Worm (Caenorhabditis elegans) whole organism, L4 larva: ENCODE measurements around the gene F26D11.2.
A peak's percentile ranks its signal among the peaks of the same experiment; 100 is the strongest.

Experiments used
- Y48G9A.11 ChIP-seq: fragments of 200-800 bp; sonication (Bioruptor generic); IDR thresholded peaks from 2 replicates; pipeline ENCODE4 v1.3.6; 2022; ENCODE audit warnings: missing genetic modification reagents, missing genetic modification characterization, missing compliant biosample characterization
- Y5F2A.4 ChIP-seq: fragments of 200-800 bp; sonication (Bioruptor generic); optimal IDR thresholded peaks from 2 replicates; lab custom pipeline; 2018; ENCODE audit warnings: mild to moderate bottlenecking, missing genetic modification characterization, missing compliant biosample characterization
- aha-1 ChIP-seq: fragments of 150-350 bp; peaks from one replicate; lab custom pipeline; 2014; ENCODE audit warnings: missing biosample characterization, missing genetic modification characterization
- attf-4 ChIP-seq: sonication (generic microtip); optimal IDR thresholded peaks from 3 replicates; lab custom pipeline; 2017; ENCODE audit warnings: missing biosample characterization, missing genetic modification characterization
- ceh-44 ChIP-seq: fragments of 200-800 bp; sonication (Bioruptor generic); IDR thresholded peaks from 2 replicates; pipeline ENCODE4 v1.3.6; 2022; ENCODE audit warnings: missing genetic modification reagents, missing genetic modification characterization, missing compliant biosample characterization
- ceh-62 ChIP-seq: sonication (generic microtip); optimal IDR thresholded peaks from 2 replicates; lab custom pipeline; 2017; ENCODE audit warnings: missing biosample characterization, missing genetic modification characterization
- ces-1 ChIP-seq: fragments of 150-350 bp; sonication (generic microtip); optimal IDR thresholded peaks from 4 replicates; lab custom pipeline; 2014; ENCODE audit warnings: missing biosample characterization, missing genetic modification reagents, missing genetic modification characterization
- cey-2 ChIP-seq: sonication (generic microtip); optimal IDR thresholded peaks from 3 replicates; lab custom pipeline; 2017; ENCODE audit warnings: missing genetic modification characterization, mild to moderate bottlenecking, missing compliant biosample characterization, antibody characterized with exemption, borderline replicate concordance; ENCODE audit not compliant: insufficient read depth
- daf-12 ChIP-seq: fragments of 150-350 bp; optimal IDR thresholded peaks from 2 replicates; lab custom pipeline; 2014; ENCODE audit warnings: missing biosample characterization, missing genetic modification reagents, missing genetic modification characterization
- daf-8 ChIP-seq: fragments of 200-800 bp; sonication (Bioruptor generic); IDR thresholded peaks from 2 replicates; pipeline ENCODE4 v1.3.6; 2022; ENCODE audit warnings: missing genetic modification characterization, missing compliant biosample characterization
- dmd-8 ChIP-seq: fragments of 200-800 bp; sonication (Bioruptor generic); IDR thresholded peaks from 2 replicates; pipeline ENCODE4 v1.3.6; 2022; ENCODE audit warnings: missing genetic modification characterization, missing compliant biosample characterization
- hlh-30 ChIP-seq: sonication (generic microtip); optimal IDR thresholded peaks from 2 replicates; lab custom pipeline; 2017; ENCODE audit warnings: antibody characterized with exemption, mild to moderate bottlenecking, missing genetic modification characterization, missing compliant biosample characterization; ENCODE audit not compliant: insufficient read depth
- lim-7 ChIP-seq: fragments of 200-800 bp; sonication (Bioruptor generic); IDR thresholded peaks from 2 replicates; pipeline ENCODE4 v1.3.6; 2022; ENCODE audit warnings: missing genetic modification characterization, missing compliant biosample characterization
- lin-1 ChIP-seq: fragments of 200-800 bp; sonication (Bioruptor generic); IDR thresholded peaks from 2 replicates; pipeline ENCODE4 v1.3.6; 2022; ENCODE audit warnings: missing genetic modification reagents, missing genetic modification characterization, missing compliant biosample characterization
- lin-13 ChIP-seq: fragments of 150-350 bp; optimal IDR thresholded peaks from 2 replicates; lab custom pipeline; 2014; ENCODE audit warnings: missing biosample characterization, missing genetic modification reagents, missing genetic modification characterization
- lin-15B ChIP-seq: fragments of 150-350 bp; sonication (generic microtip); optimal IDR thresholded peaks from 3 replicates; lab custom pipeline; 2014; ENCODE audit warnings: missing biosample characterization, missing genetic modification characterization
- lin-38 ChIP-seq: fragments of 200-800 bp; sonication (Bioruptor generic); IDR thresholded peaks from 2 replicates; pipeline ENCODE4 v1.3.6; 2022; ENCODE audit warnings: missing genetic modification reagents, missing genetic modification characterization, missing compliant biosample characterization
- lin-39 ChIP-seq: fragments of 150-350 bp; optimal IDR thresholded peaks from 2 replicates; lab custom pipeline; 2014; ENCODE audit warnings: missing biosample characterization, missing genetic modification reagents, missing genetic modification characterization
- nhr-111 ChIP-seq: fragments of 200-800 bp; sonication (Bioruptor generic); optimal IDR thresholded peaks from 2 replicates; lab custom pipeline; 2018; ENCODE audit warnings: mild to moderate bottlenecking, missing genetic modification characterization, missing compliant biosample characterization
- nhr-48 ChIP-seq: sonication (generic microtip); optimal IDR thresholded peaks from 2 replicates; lab custom pipeline; 2016; ENCODE audit warnings: mild to moderate bottlenecking, missing genetic modification characterization, missing compliant biosample characterization
- nhr-6 ChIP-seq: fragments of 150-350 bp; optimal IDR thresholded peaks from 2 replicates; lab custom pipeline; 2014; ENCODE audit warnings: missing biosample characterization, missing genetic modification characterization
- php-3 ChIP-seq: fragments of 200-800 bp; sonication (Bioruptor generic); IDR thresholded peaks from 2 replicates; pipeline ENCODE4 v1.3.6; 2022; ENCODE audit warnings: missing genetic modification reagents, missing genetic modification characterization, missing compliant biosample characterization
- saeg-2 ChIP-seq: fragments of 200-800 bp; sonication (Bioruptor generic); IDR thresholded peaks from 2 replicates; pipeline ENCODE4 v1.3.6; 2022; ENCODE audit warnings: missing genetic modification reagents, missing genetic modification characterization, missing compliant biosample characterization
- snpc-1.2 ChIP-seq: fragments of 200-800 bp; sonication (Bioruptor generic); IDR thresholded peaks from 2 replicates; pipeline ENCODE4 v1.3.6; 2022; ENCODE audit warnings: missing genetic modification reagents, missing genetic modification characterization, missing compliant biosample characterization
- unc-62 ChIP-seq, 3 experiments: fragments of 150-350 bp in 1 of 3; sonication (generic microtip); optimal IDR thresholded peaks in 2 of 3; peaks in 1 of 3; 1 replicate in 1 of 3; 2 replicates in 2 of 3; lab custom pipeline; 2014 to 2017; ENCODE audit warnings: missing biosample characterization in 3 of 3, missing genetic modification characterization in 3 of 3, missing genetic modification reagents in 3 of 3, missing genotype in 1 of 3
- zfp-2 ChIP-seq: sonication (generic microtip); optimal IDR thresholded peaks from 2 replicates; lab custom pipeline; 2016; ENCODE audit warnings: mild to moderate bottlenecking, missing genetic modification characterization, missing compliant biosample characterization
- zip-2 ChIP-seq: fragments of 150-350 bp; optimal IDR thresholded peaks from 2 replicates; lab custom pipeline; 2014; ENCODE audit warnings: missing biosample characterization, missing genetic modification characterization
- ztf-7 ChIP-seq: fragments of 150-350 bp; optimal IDR thresholded peaks from 2 replicates; lab custom pipeline; 2014; ENCODE audit warnings: missing biosample characterization, missing genetic modification characterization

F26D11.2 gene

ce11 chrV:7928660-7929059 lies 30.4 kb upstream of the F26D11.2 start, which contains the start of gene srsx-5:
Gene srsx-5 (plus strand): TSS chrV:7928960.
- TF ChIP-seq zip-2 (tag; lab: Kevin White, UChicago), result no peak
- no peak for TF ChIP-seq lin-15B (tag; lab: Kevin White, UChicago)
- no peak for TF ChIP-seq ztf-7 (tag; lab: Kevin White, UChicago)
- no peak for TF ChIP-seq hlh-30
- no peak for TF ChIP-seq cey-2 (tag; lab: Kevin White, UChicago)
- TF ChIP-seq lin-38 (GFP tag; lab: Robert Waterston, UW), result no peak
- TF ChIP-seq attf-4 (tag; lab: Kevin White, UChicago), result no peak
- no peak for TF ChIP-seq zfp-2 (tag; lab: Kevin White, UChicago)
- TF ChIP-seq saeg-2 (GFP tag; lab: Robert Waterston, UW), result no peak
- no peak for TF ChIP-seq dmd-8 (GFP tag; lab: Robert Waterston, UW)
- TF ChIP-seq aha-1 (tag; lab: Kevin White, UChicago), result no peak
- TF ChIP-seq snpc-1.2, result no peak

ce11 chrV:7932998-7933397 lies 26.1 kb upstream of the F26D11.2 start, which contains the start of gene ncx-10:
Gene ncx-10 (minus strand): TSS chrV:7933098.
- TF ChIP-seq zfp-2 (tag; lab: Kevin White, UChicago), result no peak
- TF ChIP-seq lim-7 (GFP tag; lab: Robert Waterston, UW), result no peak
- no peak for TF ChIP-seq php-3 (GFP tag; lab: Robert Waterston, UW)
- no peak for TF ChIP-seq daf-8 (GFP tag; lab: Robert Waterston, UW)
- TF ChIP-seq hlh-30, result no peak
- no peak for TF ChIP-seq lin-13 (GFP tag; lab: Kevin White, UChicago)
- no peak for TF ChIP-seq ceh-62 (tag; lab: Kevin White, UChicago)

ce11 chrV:7937152-7937551 lies 21.9 kb upstream of the F26D11.2 start, which contains the start of gene srsx-3:
Gene srsx-3 (minus strand): TSS chrV:7937252.
- TF ChIP-seq lin-1, result no peak
- peak in 1 of 2 experiments; percentile 34 for TF ChIP-seq unc-62 (GFP tag; optimal IDR thresholded peaks at IDR 0.05 in 1 of 2; lab: Kevin White, UChicago)
- TF ChIP-seq unc-62 (tag; optimal IDR thresholded peaks at IDR 0.05; lab: Kevin White, UChicago), result no peak

ce11 chrV:7940299-7940698 lies 18.8 kb upstream of the F26D11.2 start, which contains the start of gene srt-53:
Gene srt-53 (minus strand): TSS chrV:7940399.
- TF ChIP-seq unc-62 (GFP tag; optimal IDR thresholded peaks at IDR 0.05 in 1 of 2; lab: Kevin White, UChicago), result peak in 1 of 2 experiments; percentile 87
- no peak for TF ChIP-seq unc-62 (tag; optimal IDR thresholded peaks at IDR 0.05; lab: Kevin White, UChicago)
- no peak for TF ChIP-seq php-3 (GFP tag; lab: Robert Waterston, UW)
- TF ChIP-seq, all 104 proteins: peak for 1

ce11 chrV:7943568-7943967 lies 15.5 kb upstream of the F26D11.2 start, which contains the start of gene Y97E10B.1:
Gene Y97E10B.1 (plus strand): TSS chrV:7943868.
- TF ChIP-seq ceh-44 (GFP tag; lab: Robert Waterston, UW), result no peak
- TF ChIP-seq aha-1 (tag; lab: Kevin White, UChicago), result peak; percentile 66

ce11 chrV:7946229-7946628 lies 12.8 kb upstream of the F26D11.2 start:
- TF ChIP-seq nhr-6 (no peak), unc-62 (GFP tag; optimal IDR thresholded peaks at IDR 0.05 in 1 of 2; lab: Kevin White, UChicago) (peak in 1 of 2 experiments; percentile 81), unc-62 (tag; optimal IDR thresholded peaks at IDR 0.05; lab: Kevin White, UChicago) (no peak), aha-1 (tag; lab: Kevin White, UChicago) (peak; percentile 91)

ce11 chrV:7952855-7953254 lies 6.2 kb upstream of the F26D11.2 start, which contains the start of gene clec-216:
Gene clec-216 (minus strand): TSS chrV:7952955.
- TF ChIP-seq nhr-111 (GFP tag; lab: Kevin White, UChicago) (no peak), daf-12 (tag; lab: Kevin White, UChicago) (no peak), Y5F2A.4 (GFP tag; lab: Kevin White, UChicago) (no peak), ces-1 (no peak), nhr-48 (tag; lab: Kevin White, UChicago) (no peak), ztf-7 (tag; lab: Kevin White, UChicago) (no peak), lin-39 (no peak), Y48G9A.11 (GFP tag; lab: Robert Waterston, UW) (no peak)
